Fruit fly (Drosophila melanogaster) whole organism: ENCODE measurements around the gene CG17187.

Experiments
- CG8478 ChIP-seq: fragments of >200 bp; optimal IDR thresholded peaks from 2 replicates; lab custom pipeline; 2018; ENCODE audit warnings: inconsistent platforms
- Dll ChIP-seq: fragments of >200 bp; optimal IDR thresholded peaks from 2 replicates; lab custom pipeline; 2017
- EcR ChIP-seq, 2 experiments: fragments of >200 bp; optimal IDR thresholded peaks; 2 replicates each; lab custom pipeline; 2017; ENCODE audit warnings: missing biosample characterization in 2 of 2, missing genetic modification characterization in 2 of 2, missing genetic modification reagents in 2 of 2
- pan ChIP-seq: fragments of >200 bp; optimal IDR thresholded peaks from 2 replicates; lab custom pipeline; 2017
- psq ChIP-seq: fragments of >200 bp; optimal IDR thresholded peaks from 2 replicates; lab custom pipeline; 2017
- usp ChIP-seq: fragments of >200 bp; optimal IDR thresholded peaks from 2 replicates; lab custom pipeline; 2017; ENCODE audit warnings: missing biosample characterization, missing genetic modification characterization, mixed read lengths

- TF ChIP-seq CG8478 (lab: Kevin White, UChicago) (no peak), psq (lab: Kevin White, UChicago) (no peak), usp (GFP tag; lab: Kevin White, UChicago) (no peak), pan (no peak), EcR (GFP tag; optimal IDR thresholded peaks at IDR 0.05; lab: Kevin White, UChicago) (no peak), Dll (lab: Kevin White, UChicago) (no peak)
Observed at dm6 chr3R:11269013-11269412, 37.3 kb upstream of the CG17187 start.
